Worm (Caenorhabditis elegans) whole organism, late embryonic: Measurements from ENCODE around the gene lys-3.
A peak's percentile ranks its signal among the peaks of the same experiment; 100 is the strongest.

Experiments used
- C38D4.7 ChIP-seq: fragments of 200-800 bp; sonication (Bioruptor generic); optimal IDR thresholded peaks from 2 replicates; lab custom pipeline; 2018; ENCODE audit warnings: mild to moderate bottlenecking, missing genetic modification characterization, moderate library complexity, missing compliant biosample characterization
- K02D7.2 ChIP-seq: sonication (generic microtip); optimal IDR thresholded peaks from 2 replicates; lab custom pipeline; 2017; ENCODE audit warnings: mild to moderate bottlenecking, missing genetic modification characterization, missing compliant biosample characterization
- T23F11.4 ChIP-seq: fragments of 200-800 bp; sonication (Bioruptor generic); optimal IDR thresholded peaks from 2 replicates; lab custom pipeline; 2018; ENCODE audit warnings: mild to moderate bottlenecking, missing genetic modification characterization, missing compliant biosample characterization
- ahr-1 ChIP-seq: sonication (generic microtip); optimal IDR thresholded peaks from 2 replicates; lab custom pipeline; 2016; ENCODE audit warnings: missing genetic modification characterization, missing compliant biosample characterization
- ama-1 ChIP-seq: fragments of 150-350 bp; optimal IDR thresholded peaks from 2 replicates; lab custom pipeline; 2014
- ceh-14 ChIP-seq: sonication (generic microtip); optimal IDR thresholded peaks from 2 replicates; lab custom pipeline; 2016; ENCODE audit warnings: missing genotype, missing genetic modification characterization, missing compliant biosample characterization
- ceh-18 ChIP-seq: sonication (generic microtip); optimal IDR thresholded peaks from 2 replicates; lab custom pipeline; 2016; ENCODE audit warnings: missing genetic modification characterization, missing compliant biosample characterization
- ceh-19 ChIP-seq: fragments of 200-800 bp; sonication (Bioruptor generic); optimal IDR thresholded peaks from 2 replicates; lab custom pipeline; 2018; ENCODE audit warnings: mild to moderate bottlenecking, missing genetic modification characterization, missing compliant biosample characterization
- ceh-2 ChIP-seq: sonication (generic microtip); optimal IDR thresholded peaks from 2 replicates; lab custom pipeline; 2016; ENCODE audit warnings: missing genotype, missing genetic modification characterization, missing compliant biosample characterization
- ceh-22 ChIP-seq: sonication (generic microtip); optimal IDR thresholded peaks from 2 replicates; lab custom pipeline; 2017; ENCODE audit warnings: missing biosample characterization, missing genetic modification characterization
- ceh-30 ChIP-seq: fragments of 150-350 bp; optimal IDR thresholded peaks from 2 replicates; lab custom pipeline; 2014; ENCODE audit warnings: missing biosample characterization, missing genetic modification characterization
- ceh-31 ChIP-seq: sonication (generic microtip); optimal IDR thresholded peaks from 2 replicates; lab custom pipeline; 2016; ENCODE audit warnings: missing genetic modification characterization, missing compliant biosample characterization
- ceh-48 ChIP-seq: sonication (generic microtip); optimal IDR thresholded peaks from 2 replicates; lab custom pipeline; 2016; ENCODE audit warnings: missing genetic modification characterization, inconsistent platforms, missing compliant biosample characterization
- ceh-6 ChIP-seq: fragments of 200-800 bp; sonication (Bioruptor generic); optimal IDR thresholded peaks from 2 replicates; lab custom pipeline; 2018; ENCODE audit warnings: mild to moderate bottlenecking, missing genetic modification characterization, missing compliant biosample characterization
- ceh-9 ChIP-seq: sonication (generic microtip); optimal IDR thresholded peaks from 2 replicates; lab custom pipeline; 2016; ENCODE audit warnings: mild to moderate bottlenecking, missing genetic modification characterization, inconsistent platforms, missing compliant biosample characterization
- che-1 ChIP-seq: sonication (generic microtip); optimal IDR thresholded peaks from 2 replicates; lab custom pipeline; 2016; ENCODE audit warnings: mild to moderate bottlenecking, missing genetic modification characterization, missing compliant biosample characterization
- dve-1 ChIP-seq: sonication (generic microtip); optimal IDR thresholded peaks from 2 replicates; lab custom pipeline; 2017; ENCODE audit warnings: antibody characterized with exemption, mild to moderate bottlenecking, missing genetic modification characterization, missing compliant biosample characterization
- ets-4 ChIP-seq: sonication (generic microtip); optimal IDR thresholded peaks from 2 replicates; lab custom pipeline; 2016; ENCODE audit warnings: missing genetic modification characterization, missing compliant biosample characterization
- eyg-1 ChIP-seq: sonication (generic microtip); optimal IDR thresholded peaks from 2 replicates; lab custom pipeline; 2016; ENCODE audit warnings: missing genotype, missing genetic modification characterization, missing compliant biosample characterization
- fax-1 ChIP-seq: sonication (generic microtip); optimal IDR thresholded peaks from 2 replicates; lab custom pipeline; 2016; ENCODE audit warnings: missing genotype, missing genetic modification characterization, missing compliant biosample characterization
- hlh-30 ChIP-seq: sonication (generic microtip); optimal IDR thresholded peaks from 2 replicates; lab custom pipeline; 2017; ENCODE audit warnings: antibody characterized with exemption, missing genetic modification characterization, missing compliant biosample characterization; ENCODE audit not compliant: insufficient read depth
- hlh-6 ChIP-seq: sonication (generic microtip); optimal IDR thresholded peaks from 2 replicates; lab custom pipeline; 2016; ENCODE audit warnings: missing genotype, missing genetic modification characterization, missing compliant biosample characterization
- mec-3 ChIP-seq: sonication (generic microtip); optimal IDR thresholded peaks from 2 replicates; lab custom pipeline; 2016; ENCODE audit warnings: borderline replicate concordance, missing genetic modification characterization, missing compliant biosample characterization
- nhr-11 ChIP-seq: fragments of 150-350 bp; optimal IDR thresholded peaks from 2 replicates; lab custom pipeline; 2014; ENCODE audit warnings: missing biosample characterization, missing genetic modification characterization
- nhr-232 ChIP-seq: sonication (generic microtip); optimal IDR thresholded peaks from 2 replicates; lab custom pipeline; 2016; ENCODE audit warnings: missing genetic modification characterization, missing compliant biosample characterization
- npax-4 ChIP-seq: sonication (generic microtip); optimal IDR thresholded peaks from 2 replicates; lab custom pipeline; 2016; ENCODE audit warnings: missing genetic modification characterization, missing compliant biosample characterization
- odd-2 ChIP-seq: sonication (generic microtip); optimal IDR thresholded peaks from 2 replicates; lab custom pipeline; 2017; ENCODE audit warnings: antibody characterized with exemption, mild to moderate bottlenecking, missing genetic modification characterization, missing compliant biosample characterization
- pag-3 ChIP-seq: sonication (generic microtip); optimal IDR thresholded peaks from 2 replicates; lab custom pipeline; 2016; ENCODE audit warnings: missing compliant biosample characterization, missing genetic modification characterization, borderline replicate concordance
- pha-2 ChIP-seq: sonication (generic microtip); optimal IDR thresholded peaks from 2 replicates; lab custom pipeline; 2017; ENCODE audit warnings: mild to moderate bottlenecking, missing genetic modification characterization, missing compliant biosample characterization
- pha-4 ChIP-seq: fragments of 150-350 bp; optimal IDR thresholded peaks from 2 replicates; lab custom pipeline; 2018; ENCODE audit warnings: missing biosample characterization, missing genetic modification reagents, missing genetic modification characterization
- ref-2 ChIP-seq: sonication (generic microtip); optimal IDR thresholded peaks from 2 replicates; lab custom pipeline; 2016; ENCODE audit warnings: missing genetic modification characterization, missing compliant biosample characterization
- rnt-1 ChIP-seq: sonication (generic microtip); optimal IDR thresholded peaks from 2 replicates; lab custom pipeline; 2016; ENCODE audit warnings: missing genetic modification characterization, missing compliant biosample characterization
- tbx-2 ChIP-seq: sonication (generic microtip); optimal IDR thresholded peaks from 2 replicates; lab custom pipeline; 2016; ENCODE audit warnings: missing genetic modification characterization, missing compliant biosample characterization
- tbx-7 ChIP-seq: sonication (generic microtip); optimal IDR thresholded peaks from 2 replicates; lab custom pipeline; 2016; ENCODE audit warnings: missing genotype, missing genetic modification characterization, missing compliant biosample characterization
- ttx-3 ChIP-seq: sonication (generic microtip); optimal IDR thresholded peaks from 2 replicates; lab custom pipeline; 2016; ENCODE audit warnings: missing genetic modification reagents, missing genetic modification characterization, missing compliant biosample characterization
- unc-3 ChIP-seq, 2 experiments: fragments of 200-800 bp in 1 of 2; sonication (Bioruptor generic) in 1 of 2; sonication (generic microtip) in 1 of 2; conservative IDR thresholded peaks in 1 of 2; optimal IDR thresholded peaks in 1 of 2; 2 replicates each; pipeline versions ENCODE4 v1.3.6 to Lab custom; 2016 to 2022; ENCODE audit warnings: missing compliant biosample characterization in 2 of 2, missing genetic modification characterization in 2 of 2, missing genetic modification reagents in 1 of 2
- unc-42 ChIP-seq: sonication (generic microtip); optimal IDR thresholded peaks from 2 replicates; lab custom pipeline; 2016; ENCODE audit warnings: missing genotype, missing genetic modification characterization, missing compliant biosample characterization
- unc-55 ChIP-seq: sonication (generic microtip); optimal IDR thresholded peaks from 2 replicates; lab custom pipeline; 2017; ENCODE audit warnings: missing biosample characterization, missing genetic modification reagents, missing genetic modification characterization
- zip-5 ChIP-seq: sonication (generic microtip); optimal IDR thresholded peaks from 2 replicates; lab custom pipeline; 2016; ENCODE audit warnings: missing genetic modification characterization, missing compliant biosample characterization

Gene lys-3

ce11 chrV:10238665-10239064 is 44.7 kb downstream of the lys-3 start, which contains the start of gene fubl-1:
fubl-1 (minus strand) TSS chrV:10238866.
- peak; percentile 30 for TF ChIP-seq unc-55 (GFP tag; lab: Kevin White, UChicago)
- TF ChIP-seq unc-42 (tag; lab: Kevin White, UChicago) = no peak
- TF ChIP-seq fax-1 (tag; lab: Kevin White, UChicago) = no peak
- TF ChIP-seq hlh-6 (tag; lab: Kevin White, UChicago) = no peak
- TF ChIP-seq K02D7.2 = no peak
- no peak for TF ChIP-seq ceh-18
- TF ChIP-seq ama-1 = no peak
- no peak for TF ChIP-seq T23F11.4
- TF ChIP-seq nhr-232 (tag; lab: Kevin White, UChicago) = no peak
- no peak for TF ChIP-seq unc-3 (GFP tag; conservative IDR thresholded peaks at IDR 0.05; lab: Robert Waterston, UW)
- TF ChIP-seq unc-3 (tag; optimal IDR thresholded peaks at IDR 0.05; lab: Kevin White, UChicago) = no peak
- no peak for TF ChIP-seq npax-4 (tag; lab: Kevin White, UChicago)
- TF ChIP-seq ceh-2 (tag; lab: Kevin White, UChicago) = no peak
- no peak for TF ChIP-seq ceh-6 (GFP tag; lab: Kevin White, UChicago)
- no peak for TF ChIP-seq dve-1 (tag; lab: Kevin White, UChicago)
- no peak for TF ChIP-seq pha-2
- TF ChIP-seq odd-2 (tag; lab: Kevin White, UChicago) = no peak
- no peak for TF ChIP-seq zip-5 (tag; lab: Kevin White, UChicago)
- TF ChIP-seq ceh-30 (tag; lab: Kevin White, UChicago) = no peak
- peak; percentile 26 for TF ChIP-seq tbx-2 (tag; lab: Kevin White, UChicago)
- no peak for TF ChIP-seq ref-2 (tag; lab: Kevin White, UChicago)
- no peak for TF ChIP-seq hlh-30 (tag; lab: Kevin White, UChicago)
- TF ChIP-seq C38D4.7 (GFP tag; lab: Kevin White, UChicago) = no peak
- TF ChIP-seq ets-4 (tag; lab: Kevin White, UChicago) = no peak
- TF ChIP-seq ceh-31 (tag; lab: Kevin White, UChicago) = peak; percentile 59
- TF ChIP-seq rnt-1 (tag; lab: Kevin White, UChicago) = no peak
- TF ChIP-seq eyg-1 (tag; lab: Kevin White, UChicago) = no peak
- no peak for TF ChIP-seq pag-3 (tag; lab: Kevin White, UChicago)

ce11 chrV:10237959-10238444 is 45.3 kb downstream of the lys-3 start:
- no peak for TF ChIP-seq nhr-11 (tag; lab: Kevin White, UChicago)
- no peak for TF ChIP-seq eyg-1 (tag; lab: Kevin White, UChicago)
- no peak for TF ChIP-seq ceh-18
- TF ChIP-seq mec-3 (tag; lab: Kevin White, UChicago) = no peak
- no peak for TF ChIP-seq ttx-3 (tag; lab: Kevin White, UChicago)

ce11 chrV:10237171-10237570 is 46.2 kb downstream of the lys-3 start:
- TF ChIP-seq che-1 (tag; lab: Kevin White, UChicago) = no peak
- TF ChIP-seq ceh-19 = no peak
- TF ChIP-seq ceh-48 (tag; lab: Kevin White, UChicago) = no peak
- no peak for TF ChIP-seq ets-4 (tag; lab: Kevin White, UChicago)
- TF ChIP-seq T23F11.4 = no peak
- no peak for TF ChIP-seq tbx-7 (tag; lab: Kevin White, UChicago)
- no peak for TF ChIP-seq C38D4.7 (GFP tag; lab: Kevin White, UChicago)
- TF ChIP-seq ahr-1 (tag; lab: Kevin White, UChicago) = no peak
- TF ChIP-seq zip-5 (tag; lab: Kevin White, UChicago) = no peak
- no peak for TF ChIP-seq ceh-14 (tag; lab: Kevin White, UChicago)
- TF ChIP-seq pha-4 = no peak
- no peak for TF ChIP-seq ceh-30 (tag; lab: Kevin White, UChicago)
- no peak for TF ChIP-seq ceh-9 (tag; lab: Kevin White, UChicago)
- no peak for TF ChIP-seq nhr-11 (tag; lab: Kevin White, UChicago)
- no peak for TF ChIP-seq ceh-22 (tag; lab: Kevin White, UChicago)
- TF ChIP-seq unc-3 (GFP tag; conservative IDR thresholded peaks at IDR 0.05; lab: Robert Waterston, UW) = no peak
- TF ChIP-seq unc-3 (tag; optimal IDR thresholded peaks at IDR 0.05; lab: Kevin White, UChicago) = no peak
